Worm (Caenorhabditis elegans): ENCODE data around the gene C03A7.2.

DNA sequence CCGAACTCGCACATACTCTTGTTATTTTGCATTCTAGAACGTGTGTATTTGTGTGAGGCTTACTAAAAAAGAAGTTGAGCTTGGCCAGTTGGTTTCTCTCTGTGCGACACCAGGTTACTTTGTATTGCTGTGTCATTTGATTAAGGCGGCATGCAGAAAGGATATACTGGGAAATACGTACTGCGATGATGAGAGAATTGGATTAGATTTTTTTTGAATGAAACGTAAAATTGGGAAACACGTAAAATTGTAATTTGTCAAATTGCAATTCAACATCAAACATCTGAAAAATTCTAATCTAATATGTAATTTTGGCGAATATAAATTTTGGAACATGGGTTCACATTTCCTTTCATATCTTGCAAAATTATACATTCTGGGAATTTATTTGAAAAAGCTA, 37.9 kb upstream of the C03A7.2 start, which contains the start of gene srh-129:
- TF ChIP-seq nhr-25 (tag; optimal IDR thresholded peaks at IDR 0.05; ENCODE audit: borderline replicate concordance, insufficient read depth) (no peak), lin-15B (tag; optimal IDR thresholded peaks at IDR 0.05) (no peak), nhr-28 (tag; optimal IDR thresholded peaks at IDR 0.05) (no peak), hlh-30 (tag; optimal IDR thresholded peaks at IDR 0.05; ENCODE audit: insufficient read depth) (no peak), fkh-10 (GFP tag; optimal IDR thresholded peaks at IDR 0.05) (no peak), nhr-6 (tag; optimal IDR thresholded peaks at IDR 0.05) (no peak)

All from whole organism, L4 larva.